Fruit fly (Drosophila melanogaster): ENCODE measurements around the gene CG43248.

DNA sequence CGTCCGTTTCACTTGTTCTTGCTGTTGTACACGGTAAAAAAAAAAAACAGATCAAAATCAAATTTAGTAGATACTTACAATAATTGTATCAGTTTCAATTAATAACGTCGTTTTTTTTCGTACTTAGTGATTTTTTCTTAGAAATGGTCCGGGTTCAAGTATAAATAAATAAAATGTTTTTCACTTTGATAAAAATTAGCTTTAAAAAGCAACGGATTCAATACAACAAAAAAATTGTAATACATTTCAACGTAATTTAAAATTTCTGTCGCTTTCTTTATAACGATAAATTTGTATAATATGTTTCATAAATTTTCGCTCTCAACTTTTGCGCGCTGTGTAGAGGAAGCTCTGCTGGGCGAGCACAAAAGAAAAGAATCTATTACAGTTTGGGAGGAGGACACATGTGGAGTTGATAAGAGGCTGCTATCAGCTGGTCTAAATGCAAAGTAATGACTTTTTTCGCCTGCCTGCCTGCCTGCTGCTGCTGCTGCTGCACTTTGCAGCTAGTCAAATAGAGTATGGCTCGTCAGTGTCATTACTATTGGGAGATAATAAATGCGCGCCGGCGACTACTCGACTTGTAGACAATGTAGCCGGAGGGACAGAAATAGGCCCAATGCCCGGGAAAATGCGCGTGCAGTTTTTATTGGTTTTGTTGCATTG, 6.8 kb upstream of the CG43248 start:
- TF ChIP-seq usp (GFP tag; optimal IDR thresholded peaks at IDR 0.05) (no peak), Dll (optimal IDR thresholded peaks at IDR 0.05) (no peak), psq (optimal IDR thresholded peaks at IDR 0.05) (no peak)
